Fruit fly (Drosophila melanogaster) whole organism, embryonic: ENCODE measurements around the gene bbg.
A peak's percentile ranks its signal among the peaks of the same experiment; 100 is the strongest.

Experiments used
- CG10959 ChIP-seq: fragments of 200-800 bp; sonication (Bioruptor generic); IDR thresholded peaks from 2 replicates; pipeline ENCODE4 v1.3.6; 2022; ENCODE audit warnings: missing biosample characterization, missing genetic modification characterization
- CG11456 ChIP-seq: fragments of 200-800 bp; sonication (Bioruptor generic); IDR thresholded peaks from 3 replicates; pipeline ENCODE4 v1.3.6; 2022; ENCODE audit warnings: missing biosample characterization, missing genetic modification characterization
- CG11560 ChIP-seq: fragments of 200-800 bp; sonication (Bioruptor generic); IDR thresholded peaks from 3 replicates; pipeline ENCODE4 v1.3.6; 2022; ENCODE audit warnings: missing biosample characterization, missing genetic modification characterization
- CG12155 ChIP-seq: fragments of 200-800 bp; sonication (Bioruptor generic); optimal IDR thresholded peaks from 3 replicates; lab custom pipeline; 2016; ENCODE audit warnings: missing biosample characterization, missing genetic modification characterization
- CG12744 ChIP-seq: fragments of 200-800 bp; sonication (Bioruptor generic); optimal IDR thresholded peaks from 2 replicates; lab custom pipeline; 2016; ENCODE audit warnings: missing biosample characterization, missing genetic modification characterization
- CG17568 ChIP-seq: fragments of 200-800 bp; sonication (Bioruptor generic); optimal IDR thresholded peaks from 2 replicates; lab custom pipeline; 2018; ENCODE audit warnings: missing biosample characterization, mild to moderate bottlenecking, missing genetic modification characterization, moderate library complexity
- CG2129 ChIP-seq: fragments of 200-800 bp; sonication (Bioruptor generic); IDR thresholded peaks from 2 replicates; pipeline ENCODE4 v1.3.6; 2022; ENCODE audit warnings: missing biosample characterization, missing genetic modification characterization; ENCODE audit not compliant: partially characterized antibody
- CG3407 ChIP-seq: fragments of 200-800 bp; sonication (Bioruptor generic); optimal IDR thresholded peaks from 2 replicates; lab custom pipeline; 2018; ENCODE audit warnings: missing biosample characterization, mild to moderate bottlenecking, missing genetic modification characterization
- CG34376 ChIP-seq: fragments of 200-800 bp; sonication (Bioruptor generic); optimal IDR thresholded peaks from 2 replicates; lab custom pipeline; 2018; ENCODE audit warnings: missing biosample characterization, mild to moderate bottlenecking, missing genetic modification characterization
- CG4854 ChIP-seq: fragments of 200-800 bp; sonication (Bioruptor generic); optimal IDR thresholded peaks from 2 replicates; lab custom pipeline; 2016; ENCODE audit warnings: missing biosample characterization, missing genetic modification characterization, inconsistent platforms
- CG7987 ChIP-seq: fragments of 200-800 bp; sonication (Bioruptor generic); optimal IDR thresholded peaks from 2 replicates; lab custom pipeline; 2018; ENCODE audit warnings: missing biosample characterization, mild to moderate bottlenecking, missing genetic modification characterization, moderate library complexity
- CG9797 ChIP-seq: fragments of 200-800 bp; sonication (Bioruptor generic); optimal IDR thresholded peaks from 3 replicates; lab custom pipeline; 2018; ENCODE audit warnings: missing biosample characterization, mild to moderate bottlenecking, missing genetic modification characterization
- CG9932 ChIP-seq: fragments of 200-800 bp; sonication (Bioruptor generic); IDR thresholded peaks from 2 replicates; pipeline ENCODE4 v1.3.6; 2022; ENCODE audit warnings: missing biosample characterization, missing genetic modification characterization
- Chrac-16 ChIP-seq: fragments of 200-800 bp; sonication (Bioruptor generic); optimal IDR thresholded peaks from 3 replicates; lab custom pipeline; 2016; ENCODE audit warnings: missing biosample characterization, missing genetic modification characterization
- Doc2 ChIP-seq: fragments of 200-800 bp; sonication (Bioruptor generic); IDR thresholded peaks from 2 replicates; pipeline ENCODE4 v1.3.6; 2022; ENCODE audit warnings: missing biosample characterization, missing genetic modification characterization
- Doc3 ChIP-seq: fragments of 200-800 bp; sonication (Bioruptor generic); IDR thresholded peaks from 3 replicates; pipeline ENCODE4 v1.3.6; 2022; ENCODE audit warnings: missing biosample characterization, missing genetic modification characterization; ENCODE audit not compliant: partially characterized antibody
- Dp ChIP-seq: fragments of 200-800 bp; sonication (Bioruptor generic); optimal IDR thresholded peaks from 2 replicates; lab custom pipeline; 2018; ENCODE audit warnings: missing biosample characterization, mild to moderate bottlenecking, missing genetic modification characterization, moderate library complexity
- Dref ChIP-seq: fragments of 200-800 bp; sonication (Bioruptor generic); IDR thresholded peaks from 2 replicates; pipeline ENCODE4 v1.3.6; 2022; ENCODE audit warnings: missing biosample characterization, missing genetic modification characterization
- Fer3 ChIP-seq: fragments of 200-800 bp; sonication (Bioruptor generic); optimal IDR thresholded peaks from 2 replicates; lab custom pipeline; 2018; ENCODE audit warnings: missing biosample characterization, mild to moderate bottlenecking, missing genetic modification characterization, moderate library complexity
- GATAe ChIP-seq: fragments of 200-800 bp; sonication (Bioruptor generic); conservative IDR thresholded peaks from 2 replicates; pipeline ENCODE4 v1.3.6; 2022; ENCODE audit warnings: missing biosample characterization, missing genetic modification characterization
- HLH54F ChIP-seq: fragments of 200-800 bp; sonication (Bioruptor generic); optimal IDR thresholded peaks from 3 replicates; lab custom pipeline; 2016; ENCODE audit warnings: missing biosample characterization, missing genetic modification characterization
- HmgZ ChIP-seq: fragments of 200-800 bp; sonication (Bioruptor generic); optimal IDR thresholded peaks from 2 replicates; lab custom pipeline; 2018; ENCODE audit warnings: missing biosample characterization, mild to moderate bottlenecking, missing genetic modification characterization
- Hmx ChIP-seq: fragments of 200-800 bp; sonication (Bioruptor generic); optimal IDR thresholded peaks from 2 replicates; lab custom pipeline; 2016; ENCODE audit warnings: missing biosample characterization, missing genetic modification characterization
- Hr51 ChIP-seq, 2 experiments: fragments of 200-800 bp; sonication (Bioruptor generic); optimal IDR thresholded peaks; 2 replicates in 1 of 2; 3 replicates in 1 of 2; lab custom pipeline; 2016 to 2018; ENCODE audit warnings: missing biosample characterization in 2 of 2, missing genetic modification characterization in 2 of 2, mild to moderate bottlenecking in 1 of 2, moderate library complexity in 1 of 2
- MTF-1 ChIP-seq: fragments of 200-800 bp; sonication (Bioruptor generic); optimal IDR thresholded peaks from 2 replicates; lab custom pipeline; 2018; ENCODE audit warnings: missing biosample characterization, mild to moderate bottlenecking, missing genetic modification characterization, borderline replicate concordance
- Nf-YB ChIP-seq: fragments of 200-800 bp; sonication (Bioruptor generic); optimal IDR thresholded peaks from 3 replicates; lab custom pipeline; 2019; ENCODE audit warnings: missing biosample characterization, mild to moderate bottlenecking, missing genetic modification characterization, moderate library complexity
- PHDP ChIP-seq: fragments of 200-800 bp; sonication (Bioruptor generic); optimal IDR thresholded peaks from 3 replicates; lab custom pipeline; 2018; ENCODE audit warnings: missing biosample characterization, mild to moderate bottlenecking, missing genetic modification characterization, moderate library complexity
- YL-1 ChIP-seq: fragments of 200-800 bp; sonication (Bioruptor generic); optimal IDR thresholded peaks from 3 replicates; lab custom pipeline; 2017; ENCODE audit warnings: missing biosample characterization, mild to moderate bottlenecking, missing genetic modification characterization
- abd-A ChIP-seq: fragments of 200-800 bp; sonication (Bioruptor generic); optimal IDR thresholded peaks from 3 replicates; lab custom pipeline; 2019; ENCODE audit warnings: missing biosample characterization, mild to moderate bottlenecking, missing genetic modification characterization, moderate library complexity
- az2 ChIP-seq: fragments of 200-800 bp; sonication (Bioruptor generic); optimal IDR thresholded peaks from 3 replicates; lab custom pipeline; 2016; ENCODE audit warnings: missing biosample characterization, missing genetic modification characterization
- caup ChIP-seq: fragments of 200-800 bp; sonication (Bioruptor generic); optimal IDR thresholded peaks from 3 replicates; lab custom pipeline; 2017; ENCODE audit warnings: missing biosample characterization, mild to moderate bottlenecking, missing genetic modification characterization, moderate library complexity; ENCODE audit not compliant: severe bottlenecking
- chinmo ChIP-seq: fragments of 200-800 bp; sonication (Bioruptor generic); IDR thresholded peaks from 4 replicates; pipeline ENCODE4 v1.3.6; 2022; ENCODE audit warnings: missing biosample characterization, missing genetic modification characterization; ENCODE audit not compliant: partially characterized antibody
- corto ChIP-seq: fragments of 200-800 bp; sonication (Bioruptor generic); optimal IDR thresholded peaks from 2 replicates; lab custom pipeline; 2016; ENCODE audit warnings: missing biosample characterization, mild to moderate bottlenecking, missing genetic modification characterization, moderate library complexity
- crol ChIP-seq: fragments of 200-800 bp; sonication (Bioruptor generic); IDR thresholded peaks from 2 replicates; pipeline ENCODE4 v1.3.6; 2022; ENCODE audit warnings: missing biosample characterization, missing genetic modification characterization
- dmrt11E ChIP-seq: fragments of 200-800 bp; sonication (Bioruptor generic); optimal IDR thresholded peaks from 3 replicates; lab custom pipeline; 2018; ENCODE audit warnings: missing biosample characterization, mild to moderate bottlenecking, missing genetic modification characterization, moderate library complexity
- dysf ChIP-seq: fragments of 200-800 bp; sonication (Bioruptor generic); IDR thresholded peaks from 3 replicates; pipeline ENCODE4 v1.3.6; 2022; ENCODE audit warnings: missing biosample characterization, missing genetic modification characterization
- exex ChIP-seq: fragments of 200-800 bp; sonication (Bioruptor generic); optimal IDR thresholded peaks from 4 replicates; lab custom pipeline; 2018; ENCODE audit warnings: missing biosample characterization, mild to moderate bottlenecking, missing genetic modification characterization, moderate library complexity
- gcm2 ChIP-seq: fragments of 200-800 bp; sonication (Bioruptor generic); optimal IDR thresholded peaks from 2 replicates; lab custom pipeline; 2016; ENCODE audit warnings: missing biosample characterization, missing genetic modification characterization
- grn ChIP-seq: fragments of 200-800 bp; sonication (Bioruptor generic); optimal IDR thresholded peaks from 3 replicates; lab custom pipeline; 2017; ENCODE audit warnings: missing biosample characterization, missing genetic modification characterization
- mirr ChIP-seq: fragments of 200-800 bp; sonication (Bioruptor generic); optimal IDR thresholded peaks from 3 replicates; lab custom pipeline; 2018; ENCODE audit warnings: missing biosample characterization, mild to moderate bottlenecking, missing genetic modification characterization
- pfk ChIP-seq: fragments of 200-800 bp; sonication (Bioruptor generic); optimal IDR thresholded peaks from 2 replicates; lab custom pipeline; 2018; ENCODE audit warnings: missing biosample characterization, mild to moderate bottlenecking, missing genetic modification characterization, moderate library complexity
- sens-2 ChIP-seq: fragments of 200-800 bp; sonication (Bioruptor generic); IDR thresholded peaks from 2 replicates; pipeline ENCODE4 v1.3.6; 2022; ENCODE audit warnings: missing biosample characterization, missing genetic modification characterization
- tin ChIP-seq: fragments of 200-800 bp; sonication (Bioruptor generic); optimal IDR thresholded peaks from 3 replicates; lab custom pipeline; 2016; ENCODE audit warnings: missing biosample characterization, missing genetic modification characterization
- tna ChIP-seq: fragments of 200-800 bp; sonication (Bioruptor generic); IDR thresholded peaks from 2 replicates; pipeline ENCODE4 v1.3.6; 2022; ENCODE audit warnings: missing biosample characterization, missing genetic modification characterization; ENCODE audit not compliant: partially characterized antibody
- toy ChIP-seq: fragments of 200-800 bp; sonication (Bioruptor generic); IDR thresholded peaks from 2 replicates; pipeline ENCODE4 v1.3.6; 2022; ENCODE audit warnings: missing biosample characterization, missing genetic modification characterization
- yki ChIP-seq: fragments of >200 bp; optimal IDR thresholded peaks from 3 replicates; lab custom pipeline; 2018

bbg gene

dm6 chr3L:14509981-14510380 lies 26.1 kb downstream of the bbg start (continued):
- TF ChIP-seq CG9932 (GFP tag; lab: Robert Waterston, UW), result no peak
- peak; percentile 87 for TF ChIP-seq mirr (GFP tag; lab: Kevin White, UChicago)
- TF ChIP-seq GATAe (GFP tag; lab: Robert Waterston, UW), result peak; percentile 92
- no peak for TF ChIP-seq Hmx (GFP tag; lab: Kevin White, UChicago)
- TF ChIP-seq exex (tag; lab: Kevin White, UChicago), result peak; percentile 87
- no peak for TF ChIP-seq Fer3
- peak; percentile 39 for TF ChIP-seq caup (GFP tag; lab: Kevin White, UChicago)
- TF ChIP-seq CG3407 (GFP tag; lab: Kevin White, UChicago), result no peak
- TF ChIP-seq PHDP (tag; lab: Kevin White, UChicago), result no peak
- peak; percentile 3 for TF ChIP-seq CG34376 (GFP tag; lab: Kevin White, UChicago)
- no peak for TF ChIP-seq Dp (GFP tag; lab: Kevin White, UChicago)
- TF ChIP-seq Doc3 (GFP tag; lab: Robert Waterston, UW), result no peak
- peak; percentile 77 for TF ChIP-seq crol

- no peak for TF ChIP-seq Chrac-16 (GFP tag; lab: Kevin White, UChicago)
- peak; percentile 4; the same call in 1 of the 3 replicates for TF ChIP-seq dysf (GFP tag; lab: Robert Waterston, UW)
Measured at dm6 chr3L:14497479-14497878, 38.6 kb downstream of the bbg start.

- TF ChIP-seq CG7987 (GFP tag; lab: Kevin White, UChicago), result no peak
- no peak for TF ChIP-seq MTF-1
- TF ChIP-seq CG9797 (GFP tag; lab: Kevin White, UChicago), result no peak
- TF ChIP-seq CG11456 (GFP tag; lab: Robert Waterston, UW), result no peak
- no peak for TF ChIP-seq CG2129 (GFP tag; lab: Robert Waterston, UW)
- no peak for TF ChIP-seq pfk (GFP tag; lab: Kevin White, UChicago)
- TF ChIP-seq az2, result peak; percentile 6
- TF ChIP-seq CG12744 (GFP tag; lab: Kevin White, UChicago), result no peak
- TF ChIP-seq tna, result no peak
- TF ChIP-seq Nf-YB (GFP tag; lab: Kevin White, UChicago), result no peak
- TF ChIP-seq HmgZ (tag; lab: Kevin White, UChicago), result no peak
- TF ChIP-seq Hmx (GFP tag; lab: Kevin White, UChicago), result no peak
- TF ChIP-seq crol, result no peak
- no peak for TF ChIP-seq toy (GFP tag; lab: Robert Waterston, UW)
- peak; percentile 6 for TF ChIP-seq tin (GFP tag; lab: Kevin White, UChicago)
- no peak for TF ChIP-seq chinmo
- no peak for TF ChIP-seq Hr51 (GFP tag; optimal IDR thresholded peaks at IDR 0.05; lab: Kevin White, UChicago)
- TF ChIP-seq CG17568 (GFP tag; lab: Kevin White, UChicago), result no peak
- TF ChIP-seq dmrt11E (tag; lab: Kevin White, UChicago), result peak; percentile 25
- no peak for TF ChIP-seq YL-1
- peak; percentile 30; the same call in 1 of the 2 replicates for TF ChIP-seq CG10959 (GFP tag; lab: Robert Waterston, UW)
- no peak for TF ChIP-seq grn
- no peak for TF ChIP-seq Doc2 (GFP tag; lab: Robert Waterston, UW)
- no peak for TF ChIP-seq HLH54F (GFP tag; lab: Kevin White, UChicago)
- no peak for TF ChIP-seq gcm2 (GFP tag; lab: Kevin White, UChicago)
- peak; percentile 56 for TF ChIP-seq corto (GFP tag; lab: Kevin White, UChicago)
- no peak for TF ChIP-seq Dref (GFP tag; lab: Robert Waterston, UW)
- TF ChIP-seq CG11560 (tag; lab: Robert Waterston, UW), result no peak
- no peak for TF ChIP-seq abd-A (tag; lab: Kevin White, UChicago)
- no peak for TF ChIP-seq CG12155
- TF ChIP-seq CG4854 (GFP tag; lab: Kevin White, UChicago), result no peak
- TF ChIP-seq yki, result no peak
- TF ChIP-seq sens-2 (GFP tag; lab: Robert Waterston, UW), result no peak
Measured at dm6 chr3L:14486611-14487350, 49.3 kb downstream of the bbg start.
